Worm (Caenorhabditis elegans): Measurements from ENCODE around the gene msp-31.

DNA sequence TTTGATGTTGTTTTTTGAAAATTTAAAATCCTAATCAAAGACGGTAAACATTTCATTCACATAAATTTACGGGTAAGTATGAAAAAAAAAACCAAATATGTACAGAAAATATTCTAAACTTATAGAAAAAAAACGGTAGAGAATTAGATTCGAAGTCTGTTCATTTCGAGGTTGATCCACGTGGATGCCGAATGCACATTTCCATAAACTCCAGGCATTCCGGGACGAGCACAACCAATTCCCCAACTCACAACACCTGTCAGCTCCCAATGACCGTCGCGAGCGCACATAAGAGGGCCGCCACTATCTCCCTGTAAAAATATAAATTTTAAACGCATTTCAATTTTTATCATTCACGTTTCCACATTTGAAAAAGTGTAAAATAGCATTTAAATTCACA is 31.8 kb upstream of the msp-31 start:
- no peak for TF ChIP-seq B0019.2 (GFP tag; conservative IDR thresholded peaks at IDR 0.05)
- TF ChIP-seq ama-1 (optimal IDR thresholded peaks at IDR 0.05) = no peak
- no peak for TF ChIP-seq ama-1 (GFP tag; optimal IDR thresholded peaks at IDR 0.05)
- no peak for TF ChIP-seq unc-130 (GFP tag; optimal IDR thresholded peaks at IDR 0.05)
- no peak for TF ChIP-seq lin-35 (GFP tag; optimal IDR thresholded peaks at IDR 0.05)
- no peak for TF ChIP-seq T07F8.4 (tag; optimal IDR thresholded peaks at IDR 0.05)
- TF ChIP-seq lag-1 (GFP tag; IDR thresholded peaks at IDR 0.05) = no peak
- no peak for TF ChIP-seq dpl-1 (GFP tag; optimal IDR thresholded peaks at IDR 0.05)
